Worm (Caenorhabditis elegans): ENCODE data around the gene sre-46.

DNA sequence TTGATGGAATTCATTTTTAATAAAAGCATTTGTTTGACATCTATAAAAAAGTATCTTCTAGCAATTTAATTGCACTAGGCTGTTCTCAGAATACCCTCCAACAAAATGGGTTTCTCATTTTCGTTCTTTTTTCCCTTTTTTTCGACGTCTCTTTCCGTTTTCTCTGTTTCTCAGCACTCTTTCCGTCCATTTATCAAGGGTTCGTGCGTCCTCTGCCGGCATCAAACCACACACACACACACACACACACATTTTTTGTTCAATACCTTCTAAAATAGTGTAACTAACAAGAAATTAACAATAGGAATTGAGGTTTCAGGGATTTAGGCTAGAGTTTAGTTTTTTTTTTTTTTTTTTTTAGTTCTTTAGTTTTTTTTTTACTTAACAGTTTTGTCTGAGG, 35.1 kb upstream of the sre-46 start:
- no peak for TF ChIP-seq mab-9 (GFP tag; IDR thresholded peaks at IDR 0.05)
- no peak for TF ChIP-seq lir-3 (tag; optimal IDR thresholded peaks at IDR 0.05; ENCODE audit: poor library complexity)
- no peak for TF ChIP-seq snpc-4 (tag; optimal IDR thresholded peaks at IDR 0.05)
- TF ChIP-seq nhr-12 (tag; optimal IDR thresholded peaks at IDR 0.05) = no peak
- TF ChIP-seq aly-2 (tag; optimal IDR thresholded peaks at IDR 0.05) = no peak
- TF ChIP-seq sox-4 (tag; optimal IDR thresholded peaks at IDR 0.05) = no peak
- TF ChIP-seq blmp-1 (tag; optimal IDR thresholded peaks at IDR 0.05) = peak; percentile 74
- no peak for TF ChIP-seq unc-62 (GFP tag; optimal IDR thresholded peaks at IDR 0.05)
- no peak for TF ChIP-seq pqm-1 (tag; optimal IDR thresholded peaks at IDR 0.05)
- TF ChIP-seq isw-1 (GFP tag; IDR thresholded peaks at IDR 0.05) = no peak
- TF ChIP-seq pax-3 (tag; optimal IDR thresholded peaks at IDR 0.05) = no peak

Data from whole organism, L1 larva.